Fruit fly (Drosophila melanogaster) Kc167 (cell line): ENCODE data around the gene CG42324.

ENCODE experiments used
- Myc ChIP-seq: fragments of >200 bp; optimal IDR thresholded peaks from 2 replicates; lab custom pipeline; 2017; ENCODE audit warnings: missing external identifiers
- Sin3A ChIP-seq: fragments of >200 bp; optimal IDR thresholded peaks from 2 replicates; lab custom pipeline; 2018; ENCODE audit warnings: missing external identifiers
- h ChIP-seq: fragments of >200 bp; optimal IDR thresholded peaks from 3 replicates; lab custom pipeline; 2018; ENCODE audit warnings: missing external identifiers
- insv ChIP-seq: fragments of >200 bp; optimal IDR thresholded peaks from 3 replicates; lab custom pipeline; 2018; ENCODE audit warnings: missing external identifiers
- psq ChIP-seq: fragments of >200 bp; optimal IDR thresholded peaks from 2 replicates; lab custom pipeline; 2017; ENCODE audit warnings: missing external identifiers
- ttk ChIP-seq: sonication (Bioruptor generic); optimal IDR thresholded peaks from 2 replicates; lab custom pipeline; 2017; ENCODE audit warnings: missing external identifiers

CG42324 gene

dm6 chr3L:3542498-3543322 lies 70.5 kb downstream of the CG42324 start:
- TF ChIP-seq Myc (lab: Kevin White, UChicago) = no peak
- TF ChIP-seq h (lab: Kevin White, UChicago) = no peak

dm6 chr3L:3543525-3543971 lies 71.3 kb downstream of the CG42324 start:
- no peak for TF ChIP-seq psq (lab: Kevin White, UChicago)
- TF ChIP-seq Sin3A (lab: Kevin White, UChicago) = no peak
- TF ChIP-seq insv = no peak
- no peak for TF ChIP-seq Myc (lab: Kevin White, UChicago)
- TF ChIP-seq h (lab: Kevin White, UChicago) = no peak
- no peak for TF ChIP-seq ttk

dm6 chr3L:3544221-3544620 lies 72.0 kb downstream of the CG42324 start:
- no peak for TF ChIP-seq psq (lab: Kevin White, UChicago)
- no peak for TF ChIP-seq ttk
- TF ChIP-seq Sin3A (lab: Kevin White, UChicago) = no peak
- no peak for TF ChIP-seq insv
- TF ChIP-seq h (lab: Kevin White, UChicago) = no peak
- TF ChIP-seq Myc (lab: Kevin White, UChicago) = no peak

- TF ChIP-seq ttk (no peak), Myc (lab: Kevin White, UChicago) (no peak), Sin3A (lab: Kevin White, UChicago) (no peak), insv (no peak), psq (lab: Kevin White, UChicago) (no peak), h (lab: Kevin White, UChicago) (no peak)
Measured at dm6 chr3L:3544930-3545329, 72.7 kb downstream of the CG42324 start.

dm6 chr3L:3547113-3547512 lies 74.9 kb downstream of the CG42324 start:
- TF ChIP-seq Sin3A (lab: Kevin White, UChicago) (no peak), h (lab: Kevin White, UChicago) (no peak), ttk (no peak), insv (no peak), Myc (lab: Kevin White, UChicago) (no peak)

- TF ChIP-seq Sin3A (lab: Kevin White, UChicago) (no peak), Myc (lab: Kevin White, UChicago) (no peak), ttk (no peak), insv (no peak), h (lab: Kevin White, UChicago) (no peak)
Measured at dm6 chr3L:3549468-3549867, 77.2 kb downstream of the CG42324 start.

- no peak for TF ChIP-seq Sin3A (lab: Kevin White, UChicago)
- no peak for TF ChIP-seq h (lab: Kevin White, UChicago)
- no peak for TF ChIP-seq insv
- no peak for TF ChIP-seq ttk
- no peak for TF ChIP-seq Myc (lab: Kevin White, UChicago)
- no peak for TF ChIP-seq psq (lab: Kevin White, UChicago)
Measured at dm6 chr3L:3551008-3551407, 78.8 kb downstream of the CG42324 start.

- no peak for TF ChIP-seq ttk
- no peak for TF ChIP-seq h (lab: Kevin White, UChicago)
- TF ChIP-seq Sin3A (lab: Kevin White, UChicago) = no peak
- TF ChIP-seq psq (lab: Kevin White, UChicago) = no peak
- no peak for TF ChIP-seq Myc (lab: Kevin White, UChicago)
- TF ChIP-seq insv = no peak
Measured at dm6 chr3L:3552313-3552868, 80.1 kb downstream of the CG42324 start.

dm6 chr3L:3553932-3554331 lies 81.7 kb downstream of the CG42324 start:
- TF ChIP-seq h (lab: Kevin White, UChicago) (no peak), psq (lab: Kevin White, UChicago) (no peak), Sin3A (lab: Kevin White, UChicago) (no peak), ttk (no peak), Myc (lab: Kevin White, UChicago) (no peak), insv (no peak)

- no peak for TF ChIP-seq h (lab: Kevin White, UChicago)
- TF ChIP-seq Myc (lab: Kevin White, UChicago) = no peak
- TF ChIP-seq ttk = no peak
- TF ChIP-seq Sin3A (lab: Kevin White, UChicago) = no peak
- no peak for TF ChIP-seq psq (lab: Kevin White, UChicago)
- TF ChIP-seq insv = no peak
Measured at dm6 chr3L:3555094-3555493, 82.8 kb downstream of the CG42324 start.

dm6 chr3L:3556409-3556808 lies 84.2 kb downstream of the CG42324 start:
- TF ChIP-seq Myc (lab: Kevin White, UChicago) (no peak), ttk (no peak), insv (no peak), Sin3A (lab: Kevin White, UChicago) (no peak), h (lab: Kevin White, UChicago) (no peak), psq (lab: Kevin White, UChicago) (no peak)

dm6 chr3L:3558104-3558503 lies 85.9 kb downstream of the CG42324 start:
- TF ChIP-seq psq (lab: Kevin White, UChicago) (no peak), ttk (no peak), h (lab: Kevin White, UChicago) (no peak), Sin3A (lab: Kevin White, UChicago) (no peak), insv (no peak), Myc (lab: Kevin White, UChicago) (no peak)
